Fruit fly (Drosophila melanogaster) whole organism, embryonic: ENCODE measurements around the gene rols.
A peak's percentile ranks its signal among the peaks of the same experiment; 100 is the strongest.

ENCODE experiments used
- ATbp ChIP-seq: fragments of 200-800 bp; sonication (Bioruptor generic); optimal IDR thresholded peaks from 2 replicates; lab custom pipeline; 2017; ENCODE audit warnings: missing biosample characterization, mild to moderate bottlenecking, missing genetic modification characterization, missing genetic modification reagents
- Abd-B ChIP-seq: fragments of 200-800 bp; sonication (Bioruptor generic); optimal IDR thresholded peaks from 2 replicates; lab custom pipeline; 2018; ENCODE audit warnings: missing biosample characterization, mild to moderate bottlenecking, missing genetic modification characterization, moderate library complexity
- Ada2b ChIP-seq: fragments of 200-800 bp; sonication (Bioruptor generic); IDR thresholded peaks from 2 replicates; pipeline ENCODE4 v1.3.6; 2022; ENCODE audit warnings: missing biosample characterization, missing genetic modification characterization
- B-H1 ChIP-seq: fragments of 200-800 bp; sonication (Bioruptor generic); IDR thresholded peaks from 3 replicates; pipeline ENCODE4 v1.3.6; 2022; ENCODE audit warnings: missing biosample characterization, missing genetic modification characterization
- BtbVII ChIP-seq: fragments of 200-800 bp; sonication (Bioruptor generic); optimal IDR thresholded peaks from 3 replicates; lab custom pipeline; 2017; ENCODE audit warnings: missing biosample characterization, mild to moderate bottlenecking, missing genetic modification characterization
- CG10267 ChIP-seq: fragments of 200-800 bp; sonication (Bioruptor generic); optimal IDR thresholded peaks from 2 replicates; lab custom pipeline; 2018; ENCODE audit warnings: missing biosample characterization, mild to moderate bottlenecking, missing genetic modification characterization, moderate library complexity
- CG10565 ChIP-seq: fragments of 200-800 bp; sonication (Bioruptor generic); optimal IDR thresholded peaks from 3 replicates; lab custom pipeline; 2016; ENCODE audit warnings: missing biosample characterization, mild to moderate bottlenecking, missing genetic modification characterization
- CG13123 ChIP-seq: fragments of 200-800 bp; sonication (Bioruptor generic); optimal IDR thresholded peaks from 2 replicates; lab custom pipeline; 2016; ENCODE audit warnings: missing biosample characterization, missing genetic modification characterization
- CG13287 ChIP-seq: fragments of 200-800 bp; sonication (Bioruptor generic); IDR thresholded peaks from 2 replicates; pipeline ENCODE4 v1.3.6; 2022; ENCODE audit warnings: missing biosample characterization, missing genetic modification characterization; ENCODE audit not compliant: partially characterized antibody
- CG13775 ChIP-seq: fragments of 200-800 bp; sonication (Bioruptor generic); optimal IDR thresholded peaks from 3 replicates; lab custom pipeline; 2017; ENCODE audit warnings: missing biosample characterization, mild to moderate bottlenecking, missing genetic modification characterization
- CG14860 ChIP-seq: fragments of 200-800 bp; sonication (Bioruptor generic); IDR thresholded peaks from 3 replicates; pipeline ENCODE4 v1.3.6; 2022; ENCODE audit warnings: missing biosample characterization, missing genetic modification characterization; ENCODE audit not compliant: partially characterized antibody
- CG15011 ChIP-seq: fragments of 200-800 bp; sonication (Bioruptor generic); optimal IDR thresholded peaks from 3 replicates; lab custom pipeline; 2018; ENCODE audit warnings: missing biosample characterization, mild to moderate bottlenecking, missing genetic modification characterization
- CG16863 ChIP-seq: fragments of 200-800 bp; sonication (Bioruptor generic); optimal IDR thresholded peaks from 3 replicates; lab custom pipeline; 2016; ENCODE audit warnings: missing biosample characterization, missing genetic modification characterization
- CG18262 ChIP-seq: fragments of 200-800 bp; optimal IDR thresholded peaks from 3 replicates; lab custom pipeline; 2019; ENCODE audit warnings: missing biosample characterization, mild to moderate bottlenecking, missing genetic modification characterization, moderate library complexity
- CG18476 ChIP-seq: fragments of 200-800 bp; sonication (Bioruptor generic); optimal IDR thresholded peaks from 2 replicates; lab custom pipeline; 2016; ENCODE audit warnings: missing biosample characterization, mild to moderate bottlenecking, missing genetic modification characterization
- CG2129 ChIP-seq: fragments of 200-800 bp; sonication (Bioruptor generic); IDR thresholded peaks from 2 replicates; pipeline ENCODE4 v1.3.6; 2022; ENCODE audit warnings: missing biosample characterization, missing genetic modification characterization; ENCODE audit not compliant: partially characterized antibody
- CG2875 ChIP-seq: fragments of 200-800 bp; sonication (Bioruptor generic); optimal IDR thresholded peaks from 2 replicates; lab custom pipeline; 2017; ENCODE audit warnings: missing biosample characterization, mild to moderate bottlenecking, missing genetic modification characterization, missing genetic modification reagents
- CG33213 ChIP-seq: fragments of 200-800 bp; sonication (Bioruptor generic); optimal IDR thresholded peaks from 3 replicates; lab custom pipeline; 2016; ENCODE audit warnings: missing biosample characterization, missing genetic modification characterization
- CG3847 ChIP-seq: fragments of 200-800 bp; sonication (Bioruptor generic); IDR thresholded peaks from 2 replicates; pipeline ENCODE4 v1.3.6; 2022; ENCODE audit warnings: missing biosample characterization, missing genetic modification characterization
- CG4617 ChIP-seq: fragments of 200-800 bp; sonication (Bioruptor generic); optimal IDR thresholded peaks from 3 replicates; lab custom pipeline; 2016; ENCODE audit warnings: missing biosample characterization, missing genetic modification characterization, borderline replicate concordance
- CG5245 ChIP-seq: fragments of 200-800 bp; sonication (Bioruptor generic); optimal IDR thresholded peaks from 3 replicates; lab custom pipeline; 2016; ENCODE audit warnings: missing biosample characterization, missing genetic modification characterization
- CG6272 ChIP-seq: fragments of 200-800 bp; sonication (Bioruptor generic); IDR thresholded peaks from 2 replicates; pipeline ENCODE4 v1.3.6; 2022; ENCODE audit warnings: missing biosample characterization, missing genetic modification characterization
- CG6689 ChIP-seq: fragments of 200-800 bp; sonication (Bioruptor generic); IDR thresholded peaks from 2 replicates; pipeline ENCODE4 v1.3.6; 2022; ENCODE audit warnings: missing biosample characterization, missing genetic modification characterization
- CG7963 ChIP-seq: fragments of 200-800 bp; sonication (Bioruptor generic); IDR thresholded peaks from 3 replicates; pipeline ENCODE4 v1.3.6; 2022; ENCODE audit warnings: missing biosample characterization, missing genetic modification characterization; ENCODE audit not compliant: partially characterized antibody
- CG8924 ChIP-seq: fragments of 200-800 bp; optimal IDR thresholded peaks from 3 replicates; lab custom pipeline; 2019; ENCODE audit warnings: missing biosample characterization, mild to moderate bottlenecking, missing genetic modification characterization, moderate library complexity
- CTCF ChIP-seq: fragments of 200-800 bp; sonication (Bioruptor generic); optimal IDR thresholded peaks from 2 replicates; lab custom pipeline; 2017; ENCODE audit warnings: missing biosample characterization, mild to moderate bottlenecking, missing genetic modification characterization, moderate library complexity
- E2f2 ChIP-seq: fragments of 200-800 bp; sonication (Bioruptor generic); IDR thresholded peaks from 2 replicates; pipeline ENCODE4 v1.3.6; 2022; ENCODE audit warnings: missing biosample characterization, missing genetic modification characterization
- Fer2 ChIP-seq: fragments of 200-800 bp; sonication (Bioruptor generic); optimal IDR thresholded peaks from 2 replicates; lab custom pipeline; 2018; ENCODE audit warnings: missing biosample characterization, mild to moderate bottlenecking, missing genetic modification characterization, moderate library complexity
- GATAe ChIP-seq: fragments of 200-800 bp; sonication (Bioruptor generic); conservative IDR thresholded peaks from 2 replicates; pipeline ENCODE4 v1.3.6; 2022; ENCODE audit warnings: missing biosample characterization, missing genetic modification characterization
- HHEX ChIP-seq: fragments of 200-800 bp; sonication (Bioruptor generic); optimal IDR thresholded peaks from 3 replicates; lab custom pipeline; 2017; ENCODE audit warnings: missing biosample characterization, mild to moderate bottlenecking, missing genetic modification characterization, missing genetic modification reagents
- HLH4C ChIP-seq: fragments of 200-800 bp; sonication (Bioruptor generic); IDR thresholded peaks from 3 replicates; pipeline ENCODE4 v1.3.6; 2022; ENCODE audit warnings: missing biosample characterization, missing genetic modification characterization; ENCODE audit not compliant: partially characterized antibody
- HmgZ ChIP-seq: fragments of 200-800 bp; sonication (Bioruptor generic); optimal IDR thresholded peaks from 2 replicates; lab custom pipeline; 2018; ENCODE audit warnings: missing biosample characterization, mild to moderate bottlenecking, missing genetic modification characterization
- Hr78 ChIP-seq, 2 experiments: fragments of 200-800 bp in 1 of 2; fragments of >200 bp in 1 of 2; sonication (Bioruptor generic) in 1 of 2; optimal IDR thresholded peaks; 2 replicates each; lab custom pipeline; 2017 to 2019; ENCODE audit warnings: missing biosample characterization in 2 of 2, missing genetic modification characterization in 2 of 2, mild to moderate bottlenecking in 1 of 2, moderate library complexity in 1 of 2
- MBD-R2 ChIP-seq: fragments of 200-800 bp; sonication (Bioruptor generic); IDR thresholded peaks from 2 replicates; pipeline ENCODE4 v1.3.6; 2022; ENCODE audit warnings: missing biosample characterization, missing genetic modification characterization
- Oli ChIP-seq: fragments of 200-800 bp; sonication (Bioruptor generic); optimal IDR thresholded peaks from 2 replicates; lab custom pipeline; 2018; ENCODE audit warnings: missing biosample characterization, mild to moderate bottlenecking, missing genetic modification characterization, moderate library complexity
- Sox100B ChIP-seq: fragments of 200-800 bp; sonication (Bioruptor generic); optimal IDR thresholded peaks from 3 replicates; lab custom pipeline; 2018; ENCODE audit warnings: missing biosample characterization, mild to moderate bottlenecking, missing genetic modification characterization
- Sox102F ChIP-seq: fragments of 200-800 bp; sonication (Bioruptor generic); optimal IDR thresholded peaks from 2 replicates; lab custom pipeline; 2018; ENCODE audit warnings: missing biosample characterization, mild to moderate bottlenecking, missing genetic modification characterization, moderate library complexity
- Ssrp ChIP-seq: fragments of 200-800 bp; sonication (Bioruptor generic); optimal IDR thresholded peaks from 2 replicates; lab custom pipeline; 2018; ENCODE audit warnings: missing biosample characterization, mild to moderate bottlenecking, missing genetic modification characterization, moderate library complexity
- az2 ChIP-seq: fragments of 200-800 bp; sonication (Bioruptor generic); optimal IDR thresholded peaks from 3 replicates; lab custom pipeline; 2016; ENCODE audit warnings: missing biosample characterization, missing genetic modification characterization
- cas ChIP-seq: fragments of 200-800 bp; sonication (Bioruptor generic); IDR thresholded peaks from 2 replicates; pipeline ENCODE4 v1.3.6; 2022; ENCODE audit warnings: missing biosample characterization, missing genetic modification characterization
- da ChIP-seq: fragments of 200-800 bp; sonication (Bioruptor generic); optimal IDR thresholded peaks from 2 replicates; lab custom pipeline; 2016; ENCODE audit warnings: missing biosample characterization, missing genetic modification characterization
- eyg ChIP-seq: fragments of 200-800 bp; sonication (Bioruptor generic); optimal IDR thresholded peaks from 3 replicates; lab custom pipeline; 2016; ENCODE audit warnings: missing biosample characterization, missing genetic modification characterization
- fd3F ChIP-seq: fragments of 200-800 bp; sonication (Bioruptor generic); optimal IDR thresholded peaks from 2 replicates; lab custom pipeline; 2018; ENCODE audit warnings: missing biosample characterization, mild to moderate bottlenecking, missing genetic modification characterization, moderate library complexity
- fu2 ChIP-seq: fragments of 200-800 bp; sonication (Bioruptor generic); optimal IDR thresholded peaks from 2 replicates; lab custom pipeline; 2016; ENCODE audit warnings: missing biosample characterization, missing genetic modification characterization
- oc ChIP-seq: fragments of 200-800 bp; sonication (Bioruptor generic); optimal IDR thresholded peaks from 2 replicates; lab custom pipeline; 2018; ENCODE audit warnings: missing biosample characterization, mild to moderate bottlenecking, missing genetic modification characterization, moderate library complexity
- odd ChIP-seq: fragments of 200-800 bp; sonication (Bioruptor generic); optimal IDR thresholded peaks from 2 replicates; lab custom pipeline; 2017; ENCODE audit warnings: missing biosample characterization, mild to moderate bottlenecking, missing genetic modification characterization
- org-1 ChIP-seq: fragments of 200-800 bp; sonication (Bioruptor generic); optimal IDR thresholded peaks from 2 replicates; lab custom pipeline; 2017; ENCODE audit warnings: missing biosample characterization, missing genetic modification characterization
- pros ChIP-seq: fragments of 200-800 bp; sonication (Bioruptor generic); optimal IDR thresholded peaks from 3 replicates; lab custom pipeline; 2019; ENCODE audit warnings: missing biosample characterization, mild to moderate bottlenecking, missing genetic modification characterization, moderate library complexity
- sd ChIP-seq: fragments of 200-800 bp; sonication (Bioruptor generic); optimal IDR thresholded peaks from 3 replicates; lab custom pipeline; 2018; ENCODE audit warnings: missing biosample characterization, mild to moderate bottlenecking, missing genetic modification characterization, moderate library complexity
- usp ChIP-seq: fragments of >200 bp; optimal IDR thresholded peaks from 2 replicates; lab custom pipeline; 2017; ENCODE audit warnings: missing biosample characterization, missing genetic modification characterization
- vvl ChIP-seq: fragments of 200-800 bp; sonication (Bioruptor generic); IDR thresholded peaks from 2 replicates; pipeline ENCODE4 v1.3.6; 2022; ENCODE audit warnings: missing biosample characterization, missing genetic modification characterization

Gene rols

dm6 chr3L:12066699-12067287 lies 2.1 kb upstream of the rols start (continued):
- TF ChIP-seq odd (GFP tag; lab: Kevin White, UChicago) (no peak), CG2875 (GFP tag; lab: Kevin White, UChicago) (no peak), CG6689 (GFP tag; lab: Robert Waterston, UW) (no peak), GATAe (no peak), org-1 (no peak), vvl (GFP tag; lab: Robert Waterston, UW) (no peak; the same call in 1 of the 2 replicates), Abd-B (no peak), CG15011 (GFP tag; lab: Kevin White, UChicago) (no peak), MBD-R2 (GFP tag; lab: Robert Waterston, UW) (peak; percentile 20; the same call in 1 of the 2 replicates), Hr78 (GFP tag; optimal IDR thresholded peaks at IDR 0.05; lab: Kevin White, UChicago) (no peak), CG2129 (GFP tag; lab: Robert Waterston, UW) (no peak), HHEX (no peak), eyg (GFP tag; lab: Kevin White, UChicago) (no peak), B-H1 (GFP tag; lab: Robert Waterston, UW) (no peak), CG18476 (peak; percentile 99), CG7963 (no peak), Sox102F (GFP tag; lab: Kevin White, UChicago) (no peak), CG13123 (GFP tag; lab: Kevin White, UChicago) (no peak), CG33213 (GFP tag; lab: Kevin White, UChicago) (peak; percentile 17), HmgZ (tag; lab: Kevin White, UChicago) (no peak), CG18262 (no peak), ATbp (no peak), Ssrp (tag; lab: Kevin White, UChicago) (no peak), CG13287 (GFP tag; lab: Robert Waterston, UW) (no peak), CG8924 (no peak), Sox100B (no peak), CG3847 (GFP tag; lab: Robert Waterston, UW) (no peak), fu2 (GFP tag; lab: Kevin White, UChicago) (no peak), pros (GFP tag; lab: Kevin White, UChicago) (peak; percentile 2), CG13775 (no peak), CG10565 (GFP tag; lab: Kevin White, UChicago) (no peak), HLH4C (no peak), CG10267 (tag; lab: Kevin White, UChicago) (peak; percentile 45), fd3F (GFP tag; lab: Kevin White, UChicago) (no peak), CG4617 (GFP tag; lab: Kevin White, UChicago) (no peak), CG6272 (GFP tag; lab: Robert Waterston, UW) (no peak), sd (tag; lab: Kevin White, UChicago) (no peak), oc (no peak), Oli (tag; lab: Kevin White, UChicago) (no peak), CG5245 (GFP tag; lab: Kevin White, UChicago) (no peak), E2f2 (GFP tag; lab: Robert Waterston, UW) (no peak), CTCF (GFP tag; lab: Kevin White, UChicago) (peak; percentile 95), cas (no peak), Fer2 (tag; lab: Kevin White, UChicago) (no peak), CG14860 (no peak), az2 (no peak), CG16863 (no peak), da (no peak), Ada2b (GFP tag; lab: Robert Waterston, UW) (no peak), BtbVII (no peak), usp (no peak)
